Fruit fly (Drosophila melanogaster) whole organism, embryonic: Measurements from ENCODE around the gene Glut1.

Experiments used
- Antp ChIP-seq: fragments of 200-800 bp; sonication (Bioruptor generic); optimal IDR thresholded peaks from 3 replicates; lab custom pipeline; 2016; ENCODE audit warnings: missing biosample characterization, missing genetic modification characterization
- B-H2 ChIP-seq: fragments of 200-800 bp; sonication (Bioruptor generic); optimal IDR thresholded peaks from 2 replicates; lab custom pipeline; 2018; ENCODE audit warnings: missing biosample characterization, mild to moderate bottlenecking, missing genetic modification characterization
- CG1024 ChIP-seq: fragments of 200-800 bp; sonication (Bioruptor generic); IDR thresholded peaks from 2 replicates; pipeline ENCODE4 v1.3.6; 2022; ENCODE audit warnings: missing biosample characterization, missing genetic modification characterization
- CG10267 ChIP-seq: fragments of 200-800 bp; sonication (Bioruptor generic); optimal IDR thresholded peaks from 2 replicates; lab custom pipeline; 2018; ENCODE audit warnings: missing biosample characterization, mild to moderate bottlenecking, missing genetic modification characterization, moderate library complexity
- CG10274 ChIP-seq: fragments of 200-800 bp; sonication (Bioruptor generic); optimal IDR thresholded peaks from 3 replicates; lab custom pipeline; 2017; ENCODE audit warnings: missing biosample characterization, mild to moderate bottlenecking, missing genetic modification characterization
- CG10979 ChIP-seq: fragments of 200-800 bp; sonication (Bioruptor generic); optimal IDR thresholded peaks from 2 replicates; lab custom pipeline; 2018; ENCODE audit warnings: missing biosample characterization, mild to moderate bottlenecking, missing genetic modification characterization, moderate library complexity
- CG11696 ChIP-seq: fragments of 200-800 bp; sonication (Bioruptor generic); IDR thresholded peaks from 2 replicates; pipeline ENCODE4 v1.3.6; 2022; ENCODE audit warnings: missing biosample characterization, missing genetic modification characterization
- CG12391 ChIP-seq: fragments of 200-800 bp; sonication (Bioruptor generic); optimal IDR thresholded peaks from 3 replicates; lab custom pipeline; 2018; ENCODE audit warnings: missing biosample characterization, mild to moderate bottlenecking, missing genetic modification characterization, moderate library complexity
- CG1603 ChIP-seq: fragments of 200-800 bp; sonication (Bioruptor generic); optimal IDR thresholded peaks from 2 replicates; lab custom pipeline; 2019; ENCODE audit warnings: missing biosample characterization, mild to moderate bottlenecking, missing genetic modification characterization, moderate library complexity
- CG18262 ChIP-seq: fragments of 200-800 bp; optimal IDR thresholded peaks from 3 replicates; lab custom pipeline; 2019; ENCODE audit warnings: missing biosample characterization, mild to moderate bottlenecking, missing genetic modification characterization, moderate library complexity
- CG2129 ChIP-seq: fragments of 200-800 bp; sonication (Bioruptor generic); IDR thresholded peaks from 2 replicates; pipeline ENCODE4 v1.3.6; 2022; ENCODE audit warnings: missing biosample characterization, missing genetic modification characterization; ENCODE audit not compliant: partially characterized antibody
- CG30403 ChIP-seq: fragments of 200-800 bp; sonication (Bioruptor generic); optimal IDR thresholded peaks from 3 replicates; lab custom pipeline; 2016; ENCODE audit warnings: missing biosample characterization, missing genetic modification characterization
- CG30431 ChIP-seq: fragments of 200-800 bp; sonication (Bioruptor generic); optimal IDR thresholded peaks from 2 replicates; lab custom pipeline; 2017; ENCODE audit warnings: missing biosample characterization, missing genetic modification characterization
- CG42726 ChIP-seq: fragments of 200-800 bp; sonication (Bioruptor generic); IDR thresholded peaks from 2 replicates; pipeline ENCODE4 v1.3.6; 2022; ENCODE audit warnings: missing biosample characterization, missing genetic modification characterization; ENCODE audit not compliant: partially characterized antibody
- CG4617 ChIP-seq: fragments of 200-800 bp; sonication (Bioruptor generic); optimal IDR thresholded peaks from 3 replicates; lab custom pipeline; 2016; ENCODE audit warnings: missing biosample characterization, missing genetic modification characterization, borderline replicate concordance
- CG6254 ChIP-seq: fragments of 200-800 bp; sonication (Bioruptor generic); optimal IDR thresholded peaks from 3 replicates; lab custom pipeline; 2017; ENCODE audit warnings: mild to moderate bottlenecking, missing biosample characterization, missing genetic modification reagents, missing genetic modification characterization
- CG7556 ChIP-seq: fragments of 200-800 bp; sonication (Bioruptor generic); optimal IDR thresholded peaks from 2 replicates; lab custom pipeline; 2017; ENCODE audit warnings: missing biosample characterization, mild to moderate bottlenecking, missing genetic modification characterization
- CG8089 ChIP-seq: fragments of 200-800 bp; sonication (Bioruptor generic); optimal IDR thresholded peaks from 3 replicates; lab custom pipeline; 2016; ENCODE audit warnings: missing biosample characterization, missing genetic modification characterization
- Drgx ChIP-seq: fragments of 200-800 bp; sonication (Bioruptor generic); IDR thresholded peaks from 2 replicates; pipeline ENCODE4 v1.3.6; 2022; ENCODE audit warnings: missing biosample characterization, missing genetic modification characterization
- Eip74EF ChIP-seq, 2 experiments: fragments of 200-800 bp in 1 of 2; fragments of >200 bp in 1 of 2; sonication (Bioruptor generic) in 1 of 2; optimal IDR thresholded peaks; 2 replicates each; lab custom pipeline; 2017 to 2019; ENCODE audit warnings: missing biosample characterization in 2 of 2, missing genetic modification characterization in 2 of 2, mild to moderate bottlenecking in 1 of 2, moderate library complexity in 1 of 2
- Ets97D ChIP-seq: fragments of 200-800 bp; sonication (Bioruptor generic); optimal IDR thresholded peaks from 3 replicates; lab custom pipeline; 2016; ENCODE audit warnings: missing biosample characterization, missing genetic modification characterization
- Fer1 ChIP-seq: fragments of 200-800 bp; sonication (Bioruptor generic); optimal IDR thresholded peaks from 2 replicates; lab custom pipeline; 2017; ENCODE audit warnings: missing biosample characterization, mild to moderate bottlenecking, missing genetic modification characterization
- GATAe ChIP-seq: fragments of 200-800 bp; sonication (Bioruptor generic); conservative IDR thresholded peaks from 2 replicates; pipeline ENCODE4 v1.3.6; 2022; ENCODE audit warnings: missing biosample characterization, missing genetic modification characterization
- Gug ChIP-seq: fragments of 200-800 bp; sonication (Bioruptor generic); IDR thresholded peaks from 4 replicates; pipeline ENCODE4 v1.3.6; 2022; ENCODE audit warnings: missing biosample characterization, missing genetic modification characterization
- Hr78 ChIP-seq, 2 experiments: fragments of 200-800 bp in 1 of 2; fragments of >200 bp in 1 of 2; sonication (Bioruptor generic) in 1 of 2; optimal IDR thresholded peaks; 2 replicates each; lab custom pipeline; 2017 to 2019; ENCODE audit warnings: missing biosample characterization in 2 of 2, missing genetic modification characterization in 2 of 2, mild to moderate bottlenecking in 1 of 2, moderate library complexity in 1 of 2
- MESR4 ChIP-seq: fragments of 200-800 bp; sonication (Bioruptor generic); optimal IDR thresholded peaks from 2 replicates; lab custom pipeline; 2018; ENCODE audit warnings: missing biosample characterization, mild to moderate bottlenecking, missing genetic modification characterization, moderate library complexity
- Mrtf ChIP-seq: fragments of 200-800 bp; sonication (Bioruptor generic); IDR thresholded peaks from 3 replicates; pipeline ENCODE4 v1.3.6; 2022; ENCODE audit warnings: missing biosample characterization, missing genetic modification characterization
- Myb ChIP-seq: fragments of 200-800 bp; sonication (Bioruptor generic); optimal IDR thresholded peaks from 2 replicates; lab custom pipeline; 2016; ENCODE audit warnings: missing biosample characterization, missing genetic modification characterization
- NC2β ChIP-seq: fragments of 200-800 bp; sonication (Bioruptor generic); optimal IDR thresholded peaks from 2 replicates; lab custom pipeline; 2016; ENCODE audit warnings: missing biosample characterization, missing genetic modification characterization
- Neu2 ChIP-seq: fragments of 200-800 bp; sonication (Bioruptor generic); optimal IDR thresholded peaks from 3 replicates; lab custom pipeline; 2016; ENCODE audit warnings: missing biosample characterization, missing genetic modification characterization, borderline replicate concordance
- Side ChIP-seq: fragments of 200-800 bp; sonication (Bioruptor generic); optimal IDR thresholded peaks from 2 replicates; lab custom pipeline; 2016; ENCODE audit warnings: missing biosample characterization, missing genetic modification characterization
- Vsx1 ChIP-seq: fragments of 200-800 bp; sonication (Bioruptor generic); optimal IDR thresholded peaks from 2 replicates; lab custom pipeline; 2017; ENCODE audit warnings: missing biosample characterization, mild to moderate bottlenecking, missing genetic modification characterization, missing genetic modification reagents
- cato ChIP-seq: fragments of 200-800 bp; sonication (Bioruptor generic); optimal IDR thresholded peaks from 2 replicates; lab custom pipeline; 2016; ENCODE audit warnings: missing biosample characterization, missing genetic modification characterization, borderline replicate concordance
- cg ChIP-seq: fragments of 200-800 bp; sonication (Bioruptor generic); optimal IDR thresholded peaks from 3 replicates; lab custom pipeline; 2019; ENCODE audit warnings: missing biosample characterization, mild to moderate bottlenecking, missing genetic modification characterization, moderate library complexity
- crc ChIP-seq: fragments of 200-800 bp; sonication (Bioruptor generic); optimal IDR thresholded peaks from 2 replicates; lab custom pipeline; 2016; ENCODE audit warnings: missing biosample characterization, missing genetic modification characterization
- fd102C ChIP-seq: fragments of 200-800 bp; sonication (Bioruptor generic); optimal IDR thresholded peaks from 2 replicates; lab custom pipeline; 2018; ENCODE audit warnings: missing biosample characterization, mild to moderate bottlenecking, missing genetic modification characterization, moderate library complexity
- gce ChIP-seq: fragments of 200-800 bp; sonication (Bioruptor generic); IDR thresholded peaks from 3 replicates; pipeline ENCODE4 v1.3.6; 2022; ENCODE audit warnings: missing biosample characterization, missing genetic modification characterization
- ham ChIP-seq: fragments of 200-800 bp; sonication (Bioruptor generic); IDR thresholded peaks from 2 replicates; pipeline ENCODE4 v1.3.6; 2022; ENCODE audit warnings: missing biosample characterization, missing genetic modification characterization
- lov ChIP-seq, 2 experiments: fragments of 200-800 bp in 1 of 2; fragments of >200 bp in 1 of 2; sonication (Bioruptor generic) in 1 of 2; IDR thresholded peaks in 1 of 2; optimal IDR thresholded peaks in 1 of 2; 2 replicates in 1 of 2; 3 replicates in 1 of 2; pipeline versions ENCODE4 v1.3.6 to Lab custom; 2017 to 2022; ENCODE audit warnings: missing biosample characterization in 1 of 2, missing genetic modification characterization in 1 of 2
- mam ChIP-seq: fragments of 200-800 bp; sonication (Bioruptor generic); optimal IDR thresholded peaks from 3 replicates; lab custom pipeline; 2016; ENCODE audit warnings: missing biosample characterization, missing genetic modification characterization
- psq ChIP-seq: fragments of 200-800 bp; sonication (Bioruptor generic); optimal IDR thresholded peaks from 2 replicates; lab custom pipeline; 2017; ENCODE audit warnings: missing biosample characterization, missing genetic modification characterization
- pzg ChIP-seq: fragments of 200-800 bp; sonication (Bioruptor generic); optimal IDR thresholded peaks from 3 replicates; lab custom pipeline; 2018; ENCODE audit warnings: missing biosample characterization, mild to moderate bottlenecking, missing genetic modification characterization, moderate library complexity
- ro ChIP-seq: fragments of 200-800 bp; sonication (Bioruptor generic); IDR thresholded peaks from 2 replicates; pipeline ENCODE4 v1.3.6; 2022; ENCODE audit warnings: missing biosample characterization, missing genetic modification characterization
- row ChIP-seq: fragments of 200-800 bp; sonication (Bioruptor generic); IDR thresholded peaks from 3 replicates; pipeline ENCODE4 v1.3.6; 2022; ENCODE audit warnings: missing biosample characterization, missing genetic modification characterization
- sens ChIP-seq: fragments of 200-800 bp; sonication (Bioruptor generic); peaks from one replicate; lab custom pipeline; 2016; ENCODE audit warnings: missing biosample characterization, missing genetic modification characterization
- ssp ChIP-seq: fragments of 200-800 bp; sonication (Bioruptor generic); IDR thresholded peaks from 2 replicates; pipeline ENCODE4 v1.3.6; 2022; ENCODE audit warnings: missing biosample characterization, missing genetic modification characterization
- trem ChIP-seq: fragments of 200-800 bp; optimal IDR thresholded peaks from 3 replicates; lab custom pipeline; 2019; ENCODE audit warnings: missing biosample characterization, mild to moderate bottlenecking, missing genetic modification characterization, moderate library complexity
- unpg ChIP-seq: fragments of 200-800 bp; sonication (Bioruptor generic); optimal IDR thresholded peaks from 3 replicates; lab custom pipeline; 2018; ENCODE audit warnings: missing biosample characterization, mild to moderate bottlenecking, missing genetic modification characterization, moderate library complexity
- wor ChIP-seq: fragments of 200-800 bp; sonication (Bioruptor generic); IDR thresholded peaks from 2 replicates; pipeline ENCODE4 v1.3.6; 2022; ENCODE audit warnings: missing biosample characterization, missing genetic modification characterization
- zen ChIP-seq: fragments of 200-800 bp; sonication (Bioruptor generic); optimal IDR thresholded peaks from 3 replicates; lab custom pipeline; 2018; ENCODE audit warnings: missing biosample characterization, mild to moderate bottlenecking, missing genetic modification characterization, moderate library complexity

Glut1 gene

DNA sequence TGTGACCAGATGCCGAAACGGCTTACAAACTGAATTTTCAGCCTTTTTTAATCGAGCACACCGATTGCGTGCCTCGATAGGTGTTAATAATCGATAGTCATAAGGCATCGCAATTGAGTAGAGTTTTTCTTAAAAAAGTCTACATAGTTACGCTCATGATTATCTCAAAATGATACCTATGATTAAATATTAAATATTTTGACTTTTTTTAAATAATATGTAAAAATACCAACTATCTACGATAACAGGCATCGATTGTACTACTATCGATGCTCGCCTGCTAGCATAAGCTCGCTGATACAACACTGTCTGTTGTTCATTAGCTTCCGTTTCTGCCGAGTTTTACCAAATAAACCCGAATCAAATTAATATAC is 121.0 kb downstream of the Glut1 start (continued):
- TF ChIP-seq CG8089 (GFP tag; lab: Kevin White, UChicago) (no peak), Hr78 (GFP tag; optimal IDR thresholded peaks at IDR 0.05; lab: Kevin White, UChicago) (no peak), MESR4 (GFP tag; lab: Kevin White, UChicago) (no peak), CG1024 (GFP tag; lab: Robert Waterston, UW) (no peak), Antp (no peak), row (no peak), CG12391 (tag; lab: Kevin White, UChicago) (peak; percentile 43), CG4617 (peak; percentile 36), CG10267 (tag; lab: Kevin White, UChicago) (peak; percentile 60), pzg (peak; percentile 63), ham (GFP tag; lab: Robert Waterston, UW) (no peak), Eip74EF (GFP tag; optimal IDR thresholded peaks at IDR 0.05; lab: Kevin White, UChicago) (no peak), CG10979 (no peak), cg (GFP tag; lab: Kevin White, UChicago) (no peak), Vsx1 (peak; percentile 85), CG6254 (no peak), mam (GFP tag; lab: Kevin White, UChicago) (no peak), NC2β (GFP tag; lab: Kevin White, UChicago) (no peak), Drgx (no peak), psq (GFP tag; lab: Kevin White, UChicago) (no peak), CG11696 (no peak), CG30403 (GFP tag; lab: Kevin White, UChicago) (peak; percentile 20), ro (GFP tag; lab: Robert Waterston, UW) (no peak), Fer1 (GFP tag; lab: Kevin White, UChicago) (no peak), lov (optimal IDR thresholded peaks at IDR 0.05; lab: Kevin White, UChicago) (no peak), lov (GFP tag; IDR thresholded peaks at IDR 0.05; lab: Robert Waterston, UW) (no peak), Side (GFP tag; lab: Kevin White, UChicago) (no peak), unpg (GFP tag; lab: Kevin White, UChicago) (peak; percentile 24), ssp (GFP tag; lab: Robert Waterston, UW) (0 out of 2 replicates have a peak, but pooled peaks have one; percentile 22), CG7556 (GFP tag; lab: Kevin White, UChicago) (no peak), crc (no peak), cato (GFP tag; lab: Kevin White, UChicago) (no peak), gce (GFP tag; lab: Robert Waterston, UW) (no peak; the same call in 2 of the 3 replicates), CG1603 (tag; lab: Kevin White, UChicago) (peak; percentile 42), Ets97D (GFP tag; lab: Kevin White, UChicago) (peak; percentile 89), GATAe (GFP tag; lab: Robert Waterston, UW) (no peak), sens (GFP tag; lab: Kevin White, UChicago) (peak; percentile 65), fd102C (no peak), CG30431 (GFP tag; lab: Kevin White, UChicago) (no peak), Neu2 (no peak), CG2129 (GFP tag; lab: Robert Waterston, UW) (peak; percentile 43), CG42726 (GFP tag; lab: Robert Waterston, UW) (no peak; the same call in 1 of the 2 replicates), Gug (GFP tag; lab: Robert Waterston, UW) (peak; percentile 35; the same call in 1 of the 4 replicates), CG18262 (tag; lab: Kevin White, UChicago) (peak; percentile 21), zen (peak; percentile 47), Myb (GFP tag; lab: Kevin White, UChicago) (no peak), wor (GFP tag; lab: Robert Waterston, UW) (no peak), trem (tag; lab: Kevin White, UChicago) (peak; percentile 65), Mrtf (GFP tag; lab: Robert Waterston, UW) (0 out of 3 replicates have a peak, but pooled peaks have one; percentile 48), CG10274 (GFP tag; lab: Kevin White, UChicago) (peak; percentile 38), B-H2 (peak; percentile 69)
